Worm (Caenorhabditis elegans): Measurements from ENCODE around the gene Y51H4A.937.
A peak's percentile ranks its signal among the peaks of the same experiment; 100 is the strongest.

Gene Y51H4A.937

ce11 chrIV:16491411-16492036 lies 37.0 kb upstream of the Y51H4A.937 start (continued):
- peak; percentile 40 to 70 for TF ChIP-seq lsy-2 (tag; optimal IDR thresholded peaks at IDR 0.05)
- no peak for TF ChIP-seq skn-1 (tag; optimal IDR thresholded peaks at IDR 0.05)
- peak; percentile 75 for TF ChIP-seq zag-1 (tag; optimal IDR thresholded peaks at IDR 0.05)
- TF ChIP-seq lin-39 (tag; optimal IDR thresholded peaks at IDR 0.05) = no peak
- TF ChIP-seq ceh-16 (tag; optimal IDR thresholded peaks at IDR 0.05) = no peak

ce11 chrIV:16492327-16492726 lies 36.1 kb upstream of the Y51H4A.937 start:
- 0 out of 2 replicates have a peak, but pooled peaks have one; percentile 48 for TF ChIP-seq ztf-1 (GFP tag; conservative IDR thresholded peaks at IDR 0.05)
- no peak for TF ChIP-seq elt-1 (tag; optimal IDR thresholded peaks at IDR 0.05)
- TF ChIP-seq mbf-1 (tag; optimal IDR thresholded peaks at IDR 0.05) = no peak
- TF ChIP-seq lin-13 (GFP tag; optimal IDR thresholded peaks at IDR 0.05) = peak; percentile 86
- no peak for TF ChIP-seq nhr-77 (tag; optimal IDR thresholded peaks at IDR 0.05)
- TF ChIP-seq lsy-2 (tag; optimal IDR thresholded peaks at IDR 0.05) = peak; percentile 22 to 83
- no peak for TF ChIP-seq aly-2 (tag; optimal IDR thresholded peaks at IDR 0.05)
- peak; percentile 88 for TF ChIP-seq unc-55 (GFP tag; optimal IDR thresholded peaks at IDR 0.05)
- TF ChIP-seq nhr-12 (tag; optimal IDR thresholded peaks at IDR 0.05) = no peak
- TF ChIP-seq nhr-11 (tag; optimal IDR thresholded peaks at IDR 0.05) = no peak
- TF ChIP-seq sma-9 (GFP tag; optimal IDR thresholded peaks at IDR 0.05) = peak; percentile 90
- TF ChIP-seq sma-9 (tag; optimal IDR thresholded peaks at IDR 0.05) = no peak
- peak; percentile 77 for TF ChIP-seq mab-5 (tag; optimal IDR thresholded peaks at IDR 0.05)
- no peak for TF ChIP-seq lin-39 (tag; optimal IDR thresholded peaks at IDR 0.05)
- peak; percentile 42 for TF ChIP-seq skn-1 (tag; optimal IDR thresholded peaks at IDR 0.05)
- no peak for TF ChIP-seq nhr-237 (tag; optimal IDR thresholded peaks at IDR 0.05)
- TF ChIP-seq unc-62 (GFP tag; optimal IDR thresholded peaks at IDR 0.05) = no peak
- TF ChIP-seq nhr-6 (tag; optimal IDR thresholded peaks at IDR 0.05) = peak; percentile 67
- peak; percentile 83 for TF ChIP-seq egl-27 (tag; optimal IDR thresholded peaks at IDR 0.05)
- TF ChIP-seq sem-4 (tag; optimal IDR thresholded peaks at IDR 0.05) = peak; percentile 84
- TF ChIP-seq C34F6.9 (tag; optimal IDR thresholded peaks at IDR 0.05) = peak; percentile 87
- peak; percentile 84 for TF ChIP-seq fos-1 (tag; optimal IDR thresholded peaks at IDR 0.05)
- peak; percentile 84 for TF ChIP-seq nhr-21 (tag; optimal IDR thresholded peaks at IDR 0.05)
- TF ChIP-seq gmeb-1 (tag; optimal IDR thresholded peaks at IDR 0.05) = peak; percentile 69
- peak; percentile 52 for TF ChIP-seq snpc-4 (tag; optimal IDR thresholded peaks at IDR 0.05)
- no peak for TF ChIP-seq ceh-16 (tag; optimal IDR thresholded peaks at IDR 0.05)
- peak; percentile 28 for TF ChIP-seq Y55F3AM.14 (GFP tag; optimal IDR thresholded peaks at IDR 0.05)
- peak; percentile 23 for TF ChIP-seq nhr-10 (tag; optimal IDR thresholded peaks at IDR 0.05)
- peak; percentile 85 for TF ChIP-seq nhr-25 (tag; optimal IDR thresholded peaks at IDR 0.05)
- no peak for TF ChIP-seq nhr-23 (tag; optimal IDR thresholded peaks at IDR 0.05)
- TF ChIP-seq ama-1 (optimal IDR thresholded peaks at IDR 0.05) = no peak
- TF ChIP-seq F13H6.1 (tag; optimal IDR thresholded peaks at IDR 0.05) = peak; percentile 94
- peak; percentile 92 for TF ChIP-seq sma-3 (GFP tag; optimal IDR thresholded peaks at IDR 0.05)
- peak; percentile 45 to 63 for TF ChIP-seq mdl-1 (tag; optimal IDR thresholded peaks at IDR 0.05)
- no peak for TF ChIP-seq dmd-4 (tag; optimal IDR thresholded peaks at IDR 0.05)
- TF ChIP-seq ztf-11 (tag; optimal IDR thresholded peaks at IDR 0.05) = no peak
- TF ChIP-seq unc-39 (tag; optimal IDR thresholded peaks at IDR 0.05) = no peak
- TF ChIP-seq crh-2 (tag; optimal IDR thresholded peaks at IDR 0.05) = peak; percentile 81
- TF ChIP-seq nhr-129 (tag; optimal IDR thresholded peaks at IDR 0.05) = peak; percentile 92
- peak; percentile 84 for TF ChIP-seq lin-11 (tag; optimal IDR thresholded peaks at IDR 0.05)
- TF ChIP-seq ZK546.5 (tag; optimal IDR thresholded peaks at IDR 0.05) = peak; percentile 45
- TF ChIP-seq alr-1 (tag; optimal IDR thresholded peaks at IDR 0.05) = peak; percentile 57
- peak; percentile 89 for TF ChIP-seq zag-1 (tag; optimal IDR thresholded peaks at IDR 0.05)
- peak; percentile 3 for TF ChIP-seq peb-1 (tag; optimal IDR thresholded peaks at IDR 0.05)
- peak; percentile 50 for TF ChIP-seq blmp-1 (tag; optimal IDR thresholded peaks at IDR 0.05; ENCODE audit: insufficient read depth)
- TF ChIP-seq R02D3.7 (tag; optimal IDR thresholded peaks at IDR 0.05) = no peak
- TF ChIP-seq elt-3 (tag; optimal IDR thresholded peaks at IDR 0.05) = no peak
- TF ChIP-seq ztf-4 (tag; optimal IDR thresholded peaks at IDR 0.05) = peak; percentile 82
- TF ChIP-seq ceh-82 (tag; optimal IDR thresholded peaks at IDR 0.05) = peak; percentile 82

Data from whole organism, L2 larva.